Fruit fly (Drosophila melanogaster): ENCODE measurements around the gene CG12320.

The CG12320 gene

DNA sequence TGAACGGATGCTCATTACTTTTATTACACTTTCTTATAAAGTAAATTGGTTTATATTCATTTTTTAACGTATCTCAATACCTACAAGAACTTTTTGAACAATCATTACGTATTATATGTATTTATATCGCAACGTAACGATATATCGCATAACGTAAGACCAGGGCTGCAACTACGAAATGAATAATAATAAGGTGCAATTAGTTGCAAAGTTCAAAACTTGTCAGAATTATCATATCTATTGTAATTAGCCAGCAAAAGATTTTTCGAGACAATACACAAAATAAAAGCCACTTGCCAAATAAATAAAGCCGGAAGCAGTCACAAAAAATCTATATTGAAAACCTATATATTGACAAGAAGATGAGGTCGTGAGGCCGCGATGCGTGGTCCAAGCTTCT, 37.2 kb downstream of the CG12320 start (continued):
- TF ChIP-seq Adf1 (GFP tag; IDR thresholded peaks at IDR 0.05) (no peak), Dek (tag; optimal IDR thresholded peaks at IDR 0.05) (peak; percentile 23), CG9797 (GFP tag; optimal IDR thresholded peaks at IDR 0.05) (no peak), row (GFP tag; IDR thresholded peaks at IDR 0.05) (peak; percentile 66), Pdp1 (GFP tag; optimal IDR thresholded peaks at IDR 0.05) (peak in 1 of 2 experiments; percentile 40), CG10366 (GFP tag; IDR thresholded peaks at IDR 0.05) (no peak), CG43689 (GFP tag; IDR thresholded peaks at IDR 0.05) (no peak), sens-2 (GFP tag; IDR thresholded peaks at IDR 0.05) (no peak), CG10267 (tag; optimal IDR thresholded peaks at IDR 0.05) (no peak), Doc3 (GFP tag; IDR thresholded peaks at IDR 0.05; ENCODE audit: partially characterized antibody) (peak; percentile 88), CG15696 (tag; optimal IDR thresholded peaks at IDR 0.05) (no peak), kay (GFP tag; optimal IDR thresholded peaks at IDR 0.05) (no peak), NfI (GFP tag; optimal IDR thresholded peaks at IDR 0.05) (peak; percentile 13), CG12219 (GFP tag; optimal IDR thresholded peaks at IDR 0.05) (no peak), ash1 (GFP tag; optimal IDR thresholded peaks at IDR 0.05) (no peak), CG14965 (GFP tag; optimal IDR thresholded peaks at IDR 0.05; ENCODE audit: borderline replicate concordance) (no peak), CG18599 (GFP tag; optimal IDR thresholded peaks at IDR 0.05) (peak; percentile 7), her (GFP tag; optimal IDR thresholded peaks at IDR 0.05) (no peak), CG4328 (GFP tag; optimal IDR thresholded peaks at IDR 0.05) (no peak), NFAT (GFP tag; IDR thresholded peaks at IDR 0.05) (peak; percentile 39; the same call in 1 of the 2 replicates), fd3F (GFP tag; optimal IDR thresholded peaks at IDR 0.05) (no peak), CG2712 (tag; optimal IDR thresholded peaks at IDR 0.05) (no peak), CG11695 (GFP tag; IDR thresholded peaks at IDR 0.05) (no peak), Dll (GFP tag; IDR thresholded peaks at IDR 0.05; ENCODE audit: partially characterized antibody) (peak; percentile 86), ttk (GFP tag; IDR thresholded peaks at IDR 0.05) (no peak), usp (GFP tag; optimal IDR thresholded peaks at IDR 0.05) (no peak), CG1832 (GFP tag; optimal IDR thresholded peaks at IDR 0.05) (no peak), pita (GFP tag; optimal IDR thresholded peaks at IDR 0.05) (no peak), pum (GFP tag; optimal IDR thresholded peaks at IDR 0.05) (peak; percentile 24), CG11504 (tag; optimal IDR thresholded peaks at IDR 0.05) (no peak), al (GFP tag; IDR thresholded peaks at IDR 0.05) (0 out of 2 replicates have a peak, but pooled peaks have one; percentile 10), CG6654 (GFP tag; optimal IDR thresholded peaks at IDR 0.05) (no peak), Dad (GFP tag; optimal IDR thresholded peaks at IDR 0.05) (no peak), luna (GFP tag; optimal IDR thresholded peaks at IDR 0.05) (no peak), slp2 (GFP tag; optimal IDR thresholded peaks at IDR 0.05) (no peak), CG8765 (GFP tag; IDR thresholded peaks at IDR 0.05) (no peak), CG34376 (GFP tag; optimal IDR thresholded peaks at IDR 0.05) (no peak), so (GFP tag; IDR thresholded peaks at IDR 0.05) (no peak), Atf-2 (GFP tag; optimal IDR thresholded peaks at IDR 0.05) (peak; percentile 40), CG2678 (tag; optimal IDR thresholded peaks at IDR 0.05) (no peak), CG11398 (GFP tag; optimal IDR thresholded peaks at IDR 0.05) (no peak), p53 (GFP tag; optimal IDR thresholded peaks at IDR 0.05) (no peak), Nf-YB (GFP tag; optimal IDR thresholded peaks at IDR 0.05) (no peak), odd (GFP tag; optimal IDR thresholded peaks at IDR 0.05) (no peak), slou (GFP tag; optimal IDR thresholded peaks at IDR 0.05) (no peak), CG5245 (GFP tag; optimal IDR thresholded peaks at IDR 0.05) (no peak), ken (GFP tag; IDR thresholded peaks at IDR 0.05) (no peak), Taf1 (GFP tag; IDR thresholded peaks at IDR 0.05) (no peak), kah (GFP tag; optimal IDR thresholded peaks at IDR 0.05) (no peak), Lpt (GFP tag; optimal IDR thresholded peaks at IDR 0.05) (no peak), CG3163 (GFP tag; optimal IDR thresholded peaks at IDR 0.05) (no peak), eve (GFP tag; optimal IDR thresholded peaks at IDR 0.05) (no peak)

Data from whole organism, embryonic.